Worm (Caenorhabditis elegans) whole organism, young adult: ENCODE data around the gene F26F4.9.
A peak's percentile ranks its signal among the peaks of the same experiment; 100 is the strongest.

Source experiments
- C06A6.2 ChIP-seq: fragments of 200-800 bp; sonication (Bioruptor generic); conservative IDR thresholded peaks from 2 replicates; pipeline ENCODE4 v1.3.6; 2022; ENCODE audit warnings: missing genetic modification characterization, missing compliant biosample characterization
- C17E4.6 ChIP-seq: fragments of 200-800 bp; sonication (Bioruptor generic); IDR thresholded peaks from 2 replicates; pipeline ENCODE4 v1.3.6; 2022; ENCODE audit warnings: missing genetic modification reagents, missing genetic modification characterization, missing compliant biosample characterization
- D2030.7 ChIP-seq: fragments of 200-800 bp; sonication (Bioruptor generic); IDR thresholded peaks from 2 replicates; pipeline ENCODE4 v1.3.6; 2022; ENCODE audit warnings: missing genetic modification reagents, missing genetic modification characterization, missing compliant biosample characterization
- F10E7.11 ChIP-seq: sonication (generic microtip); optimal IDR thresholded peaks from 2 replicates; lab custom pipeline; 2017; ENCODE audit warnings: mild to moderate bottlenecking, missing genetic modification characterization, moderate library complexity, missing compliant biosample characterization
- F22D6.2 ChIP-seq: sonication (generic microtip); optimal IDR thresholded peaks from 2 replicates; lab custom pipeline; 2016; ENCODE audit warnings: mild to moderate bottlenecking, missing genetic modification characterization, missing compliant biosample characterization
- F33H1.4 ChIP-seq: fragments of 200-800 bp; sonication (Bioruptor generic); IDR thresholded peaks from 2 replicates; pipeline ENCODE4 v1.3.6; 2022; ENCODE audit warnings: missing genetic modification reagents, missing genetic modification characterization, missing compliant biosample characterization
- F52B5.7 ChIP-seq: sonication (generic microtip); optimal IDR thresholded peaks from 2 replicates; lab custom pipeline; 2016; ENCODE audit warnings: mild to moderate bottlenecking, missing genetic modification characterization, missing compliant biosample characterization
- F55B11.4 ChIP-seq: sonication (generic microtip); optimal IDR thresholded peaks from 2 replicates; lab custom pipeline; 2016; ENCODE audit warnings: missing compliant biosample characterization, missing genetic modification characterization, borderline replicate concordance; ENCODE audit not compliant: insufficient read depth
- Y53G8AR.9 ChIP-seq: fragments of 200-800 bp; sonication (Bioruptor generic); conservative IDR thresholded peaks from 2 replicates; pipeline ENCODE4 v1.3.6; 2022; ENCODE audit warnings: missing genetic modification reagents, missing genetic modification characterization, missing compliant biosample characterization
- Y67H2A.10 ChIP-seq: fragments of 200-800 bp; sonication (Bioruptor generic); conservative IDR thresholded peaks from 2 replicates; pipeline ENCODE4 v1.3.6; 2022; ENCODE audit warnings: missing genetic modification reagents, missing genetic modification characterization, missing compliant biosample characterization
- ZK185.1 ChIP-seq: sonication (generic microtip); optimal IDR thresholded peaks from 2 replicates; lab custom pipeline; 2016; ENCODE audit warnings: mild to moderate bottlenecking, missing genetic modification characterization, missing compliant biosample characterization; ENCODE audit not compliant: poor library complexity, severe bottlenecking
- akir-1 ChIP-seq: fragments of 200-800 bp; sonication (Bioruptor generic); optimal IDR thresholded peaks from 2 replicates; lab custom pipeline; 2018; ENCODE audit warnings: mild to moderate bottlenecking, missing genetic modification characterization, moderate library complexity, missing compliant biosample characterization
- attf-3 ChIP-seq: fragments of 200-800 bp; sonication (Bioruptor generic); conservative IDR thresholded peaks from 2 replicates; pipeline ENCODE4 v1.3.6; 2022; ENCODE audit warnings: missing genetic modification reagents, missing genetic modification characterization, missing compliant biosample characterization
- attf-5 ChIP-seq: fragments of 200-800 bp; sonication (Bioruptor generic); optimal IDR thresholded peaks from 2 replicates; lab custom pipeline; 2018; ENCODE audit warnings: mild to moderate bottlenecking, missing genetic modification characterization, missing compliant biosample characterization
- ccch-3 ChIP-seq: fragments of 200-800 bp; sonication (Bioruptor generic); optimal IDR thresholded peaks from 2 replicates; lab custom pipeline; 2018; ENCODE audit warnings: mild to moderate bottlenecking, missing genetic modification characterization, missing compliant biosample characterization
- cebp-1 ChIP-seq, 2 experiments: fragments of 200-800 bp in 1 of 2; sonication (Bioruptor generic) in 1 of 2; sonication (generic microtip) in 1 of 2; IDR thresholded peaks in 1 of 2; optimal IDR thresholded peaks in 1 of 2; 2 replicates each; pipeline versions ENCODE4 v1.3.6 to Lab custom; 2017 to 2022; ENCODE audit warnings: missing compliant biosample characterization in 2 of 2, missing genetic modification characterization in 2 of 2, mild to moderate bottlenecking in 1 of 2, missing genetic modification reagents in 1 of 2, moderate library complexity in 1 of 2
- ceh-27 ChIP-seq: fragments of 200-800 bp; sonication (Bioruptor generic); optimal IDR thresholded peaks from 2 replicates; lab custom pipeline; 2018; ENCODE audit warnings: mild to moderate bottlenecking, missing genetic modification characterization, moderate library complexity, missing compliant biosample characterization
- ceh-40 ChIP-seq: fragments of 200-800 bp; sonication (Bioruptor generic); IDR thresholded peaks from 2 replicates; pipeline ENCODE4 v1.3.6; 2022; ENCODE audit warnings: missing genetic modification characterization, missing compliant biosample characterization
- ceh-58 ChIP-seq: fragments of 200-800 bp; sonication (Bioruptor generic); IDR thresholded peaks from 2 replicates; pipeline ENCODE4 v1.3.6; 2022; ENCODE audit warnings: missing genetic modification characterization, missing compliant biosample characterization
- chd-7 ChIP-seq: sonication (generic microtip); optimal IDR thresholded peaks from 2 replicates; lab custom pipeline; 2016; ENCODE audit warnings: mild to moderate bottlenecking, missing genetic modification characterization, moderate library complexity, missing compliant biosample characterization
- dox-1 ChIP-seq: fragments of 200-800 bp; sonication (Bioruptor generic); IDR thresholded peaks from 2 replicates; pipeline ENCODE4 v1.3.6; 2022; ENCODE audit warnings: missing genetic modification reagents, missing genetic modification characterization, missing compliant biosample characterization
- egl-44 ChIP-seq: fragments of 200-800 bp; sonication (Bioruptor generic); IDR thresholded peaks from 2 replicates; pipeline ENCODE4 v1.3.6; 2022; ENCODE audit warnings: missing genetic modification reagents, missing genetic modification characterization, missing compliant biosample characterization
- egrh-3 ChIP-seq: fragments of 200-800 bp; sonication (Bioruptor generic); IDR thresholded peaks from 2 replicates; pipeline ENCODE4 v1.3.6; 2022; ENCODE audit warnings: missing genetic modification reagents, missing genetic modification characterization, missing compliant biosample characterization
- him-1 ChIP-seq: sonication (generic microtip); optimal IDR thresholded peaks from 2 replicates; lab custom pipeline; 2016; ENCODE audit warnings: missing genotype, missing genetic modification reagents, missing genetic modification characterization, missing compliant biosample characterization
- lag-1 ChIP-seq: fragments of 200-800 bp; sonication (Bioruptor generic); IDR thresholded peaks from 2 replicates; pipeline ENCODE4 v1.3.6; 2022; ENCODE audit warnings: missing genetic modification reagents, missing genetic modification characterization, missing compliant biosample characterization
- let-607 ChIP-seq, 2 experiments: fragments of 200-800 bp in 1 of 2; sonication (Bioruptor generic) in 1 of 2; sonication (generic microtip) in 1 of 2; optimal IDR thresholded peaks; 2 replicates each; lab custom pipeline; 2016 to 2018; ENCODE audit warnings: mild to moderate bottlenecking in 2 of 2, missing compliant biosample characterization in 2 of 2, missing genetic modification characterization in 2 of 2, moderate library complexity in 2 of 2, missing genotype in 1 of 2
- lin-35 ChIP-seq, 3 experiments: fragments of 150-350 bp in 2 of 3; sonication (generic microtip) in 1 of 3; optimal IDR thresholded peaks; 2 replicates each; lab custom pipeline; 2014 to 2018; ENCODE audit warnings: missing biosample characterization in 3 of 3, missing genetic modification characterization in 3 of 3, missing genetic modification reagents in 3 of 3
- lin-54 ChIP-seq: fragments of 200-800 bp; sonication (Bioruptor generic); optimal IDR thresholded peaks from 2 replicates; lab custom pipeline; 2018; ENCODE audit warnings: mild to moderate bottlenecking, missing genetic modification characterization, missing compliant biosample characterization
- lsl-1 ChIP-seq: fragments of 200-800 bp; sonication (Bioruptor generic); optimal IDR thresholded peaks from 2 replicates; lab custom pipeline; 2018; ENCODE audit warnings: mild to moderate bottlenecking, missing genetic modification characterization, moderate library complexity, missing compliant biosample characterization
- madf-10 ChIP-seq: sonication (generic microtip); optimal IDR thresholded peaks from 2 replicates; lab custom pipeline; 2016; ENCODE audit warnings: mild to moderate bottlenecking, missing genetic modification characterization, missing compliant biosample characterization
- madf-3 ChIP-seq: fragments of 200-800 bp; sonication (Bioruptor generic); IDR thresholded peaks from 2 replicates; pipeline ENCODE4 v1.3.6; 2022; ENCODE audit warnings: missing genetic modification reagents, missing genetic modification characterization, missing compliant biosample characterization
- madf-8 ChIP-seq: fragments of 200-800 bp; sonication (Bioruptor generic); conservative IDR thresholded peaks from 2 replicates; pipeline ENCODE4 v1.3.6; 2022; ENCODE audit warnings: missing genetic modification reagents, missing genetic modification characterization, missing compliant biosample characterization
- mes-4 ChIP-seq: sonication (generic microtip); optimal IDR thresholded peaks from 2 replicates; lab custom pipeline; 2016; ENCODE audit warnings: missing genotype, missing genetic modification characterization, missing compliant biosample characterization
- nfyb-1 ChIP-seq: fragments of 200-800 bp; sonication (Bioruptor generic); IDR thresholded peaks from 2 replicates; pipeline ENCODE4 v1.3.6; 2022; ENCODE audit warnings: missing genetic modification reagents, missing genetic modification characterization, missing compliant biosample characterization
- nhr-27 ChIP-seq: fragments of 200-800 bp; sonication (Bioruptor generic); optimal IDR thresholded peaks from 2 replicates; lab custom pipeline; 2018; ENCODE audit warnings: mild to moderate bottlenecking, missing genetic modification characterization, moderate library complexity, missing compliant biosample characterization
- nhr-80 ChIP-seq: sonication (generic microtip); optimal IDR thresholded peaks from 2 replicates; lab custom pipeline; 2016; ENCODE audit warnings: missing genetic modification characterization, missing compliant biosample characterization
- pbrm-1 ChIP-seq: fragments of 200-800 bp; sonication (Bioruptor generic); IDR thresholded peaks from 2 replicates; pipeline ENCODE4 v1.3.6; 2022; ENCODE audit warnings: missing genetic modification reagents, missing genetic modification characterization, missing compliant biosample characterization
- rcor-1 ChIP-seq: fragments of 200-800 bp; sonication (Bioruptor generic); IDR thresholded peaks from 2 replicates; pipeline ENCODE4 v1.3.6; 2022; ENCODE audit warnings: missing genetic modification reagents, missing genetic modification characterization, missing compliant biosample characterization
- rec-8 ChIP-seq, 2 experiments: sonication (generic microtip); optimal IDR thresholded peaks; 2 replicates each; lab custom pipeline; 2016; ENCODE audit warnings: mild to moderate bottlenecking in 2 of 2, missing genetic modification characterization in 2 of 2, missing genetic modification reagents in 2 of 2, missing genotype in 2 of 2, missing biosample characterization in 1 of 2, missing compliant biosample characterization in 1 of 2, moderate library complexity in 1 of 2
- repo-1 ChIP-seq: sonication (generic microtip); optimal IDR thresholded peaks from 2 replicates; lab custom pipeline; 2017; ENCODE audit warnings: mild to moderate bottlenecking, missing genetic modification characterization, missing compliant biosample characterization
- sdz-38 ChIP-seq: sonication (generic microtip); optimal IDR thresholded peaks from 2 replicates; lab custom pipeline; 2016; ENCODE audit warnings: missing genotype, missing genetic modification characterization, missing compliant biosample characterization
- snpc-1.3 ChIP-seq: sonication (generic microtip); optimal IDR thresholded peaks from 2 replicates; lab custom pipeline; 2017; ENCODE audit warnings: missing genetic modification characterization, mild to moderate bottlenecking, missing compliant biosample characterization, antibody characterized with exemption, moderate library complexity, missing genotype, missing genetic modification reagents; ENCODE audit not compliant: insufficient read depth
- sptf-2 ChIP-seq: fragments of 200-800 bp; sonication (Bioruptor generic); optimal IDR thresholded peaks from 2 replicates; lab custom pipeline; 2018; ENCODE audit warnings: mild to moderate bottlenecking, missing genetic modification characterization, missing compliant biosample characterization
- tbx-9 ChIP-seq: sonication (generic microtip); optimal IDR thresholded peaks from 2 replicates; lab custom pipeline; 2016; ENCODE audit warnings: borderline replicate concordance, missing genetic modification characterization, inconsistent platforms, missing compliant biosample characterization
- unc-130 ChIP-seq: sonication (generic microtip); optimal IDR thresholded peaks from 2 replicates; lab custom pipeline; 2016; ENCODE audit warnings: missing genetic modification reagents, missing genetic modification characterization, missing compliant biosample characterization
- unc-62 ChIP-seq: fragments of 150-350 bp; optimal IDR thresholded peaks from 2 replicates; lab custom pipeline; 2014; ENCODE audit warnings: missing biosample characterization, missing genetic modification reagents, missing genetic modification characterization
- ztf-18 ChIP-seq: sonication (generic microtip); optimal IDR thresholded peaks from 2 replicates; lab custom pipeline; 2016; ENCODE audit warnings: missing genotype, mild to moderate bottlenecking, missing genetic modification characterization, missing compliant biosample characterization

The F26F4.9 gene

ce11 chrIII:4912317-4912716 is at the start of gene F26F4.9, which contains the start of gene cee-1:
F26F4.9 (minus strand) TSS chrIII:4912521.
cee-1 (plus strand) TSS chrIII:4912699.
- TF ChIP-seq ztf-18 (tag; lab: Kevin White, UChicago) (peak; percentile 8), unc-130 (GFP tag; lab: Kevin White, UChicago) (peak; percentile 53), egrh-3 (GFP tag; lab: Robert Waterston, UW) (no peak), lag-1 (GFP tag; lab: Robert Waterston, UW) (no peak), F33H1.4 (no peak; the same call in 1 of the 2 replicates), nhr-80 (tag; lab: Kevin White, UChicago) (no peak), sdz-38 (no peak), F55B11.4 (tag; lab: Kevin White, UChicago) (no peak), akir-1 (GFP tag; lab: Kevin White, UChicago) (no peak), mes-4 (tag; lab: Kevin White, UChicago) (no peak), tbx-9 (tag; lab: Kevin White, UChicago) (no peak), nfyb-1 (GFP tag; lab: Robert Waterston, UW) (no peak), sptf-2 (GFP tag; lab: Kevin White, UChicago) (no peak), let-607 (tag; optimal IDR thresholded peaks at IDR 0.05; lab: Kevin White, UChicago) (peak in 1 of 2 experiments; percentile 60), rcor-1 (GFP tag; lab: Robert Waterston, UW) (0 out of 2 replicates have a peak, but pooled peaks have one; percentile 15), lin-35 (GFP tag; optimal IDR thresholded peaks at IDR 0.05; lab: Kevin White, UChicago) (peak in 1 of 3 experiments; percentile 63), D2030.7 (GFP tag; lab: Robert Waterston, UW) (peak; percentile 26; the same call in 1 of the 2 replicates), madf-10 (tag; lab: Kevin White, UChicago) (no peak), unc-62 (GFP tag; lab: Kevin White, UChicago) (no peak), chd-7 (tag; lab: Kevin White, UChicago) (no peak), madf-3 (GFP tag; lab: Robert Waterston, UW) (no peak), egl-44 (GFP tag; lab: Robert Waterston, UW) (no peak), Y53G8AR.9 (no peak), attf-5 (no peak), repo-1 (tag; lab: Kevin White, UChicago) (no peak), rec-8 (tag; optimal IDR thresholded peaks at IDR 0.05; lab: Kevin White, UChicago) (peak in 1 of 2 experiments; percentile 53), cebp-1 (GFP tag; IDR thresholded peaks at IDR 0.05; lab: Robert Waterston, UW) (no peak), cebp-1 (tag; optimal IDR thresholded peaks at IDR 0.05; lab: Kevin White, UChicago) (peak; percentile 24), pbrm-1 (no peak), nhr-27 (tag; lab: Kevin White, UChicago) (no peak), lsl-1 (GFP tag; lab: Kevin White, UChicago) (peak; percentile 34), dox-1 (GFP tag; lab: Robert Waterston, UW) (peak; percentile 54; the same call in 1 of the 2 replicates), Y67H2A.10 (no peak), C06A6.2 (GFP tag; lab: Robert Waterston, UW) (no peak), ccch-3 (GFP tag; lab: Kevin White, UChicago) (no peak), F10E7.11 (no peak), F52B5.7 (tag; lab: Kevin White, UChicago) (no peak), ceh-40 (0 out of 2 replicates have a peak, but pooled peaks have one; percentile 10), ceh-27 (GFP tag; lab: Kevin White, UChicago) (peak; percentile 61), lin-54 (GFP tag; lab: Kevin White, UChicago) (peak; percentile 3), ceh-58 (GFP tag; lab: Robert Waterston, UW) (no peak), F22D6.2 (tag; lab: Kevin White, UChicago) (no peak), him-1 (tag; lab: Kevin White, UChicago) (peak; percentile 44), C17E4.6 (GFP tag; lab: Robert Waterston, UW) (no peak), attf-3 (GFP tag; lab: Robert Waterston, UW) (no peak), snpc-1.3 (no peak), ZK185.1 (tag; lab: Kevin White, UChicago) (peak; percentile 76), madf-8 (peak; percentile 36; the same call in 1 of the 2 replicates)
